Fruit fly (Drosophila melanogaster) whole organism: Measurements from ENCODE around the gene Rbf.

Experiments used
- CG8478 ChIP-seq: fragments of >200 bp; optimal IDR thresholded peaks from 2 replicates; lab custom pipeline; 2018; ENCODE audit warnings: inconsistent platforms
- usp ChIP-seq: fragments of >200 bp; optimal IDR thresholded peaks from 2 replicates; lab custom pipeline; 2017; ENCODE audit warnings: missing biosample characterization, missing genetic modification characterization, mixed read lengths

- TF ChIP-seq CG8478 (lab: Kevin White, UChicago) (no peak), usp (no peak)
Observed at dm6 chrX:753553-753952, 47.7 kb downstream of the Rbf start, which contains the start of gene CG13361.
